Worm (Caenorhabditis elegans): Measurements from ENCODE around the gene erh-1.

- TF ChIP-seq drap-1 (GFP tag; optimal IDR thresholded peaks at IDR 0.05) (no peak), pha-4 (tag; optimal IDR thresholded peaks at IDR 0.05) (no peak), lin-13 (tag; optimal IDR thresholded peaks at IDR 0.05) (no peak), lsy-2 (tag; optimal IDR thresholded peaks at IDR 0.05) (no peak), sptf-1 (tag; optimal IDR thresholded peaks at IDR 0.05) (no peak), unc-62 (GFP tag; optimal IDR thresholded peaks at IDR 0.05) (no peak), ceh-83 (GFP tag; optimal IDR thresholded peaks at IDR 0.05) (no peak)
Observed at ce11 chrV:10549717-10550116, 29.2 kb downstream of the erh-1 start, which contains the start of gene F32G8.2.
